Worm (Caenorhabditis elegans) whole organism, late embryonic: ENCODE results near the gene T25B9.2.

Source experiments
- ceh-18 ChIP-seq: sonication (generic microtip); optimal IDR thresholded peaks from 2 replicates; lab custom pipeline; 2016; ENCODE audit warnings: missing genetic modification characterization, missing compliant biosample characterization
- odd-2 ChIP-seq: sonication (generic microtip); optimal IDR thresholded peaks from 2 replicates; lab custom pipeline; 2017; ENCODE audit warnings: antibody characterized with exemption, mild to moderate bottlenecking, missing genetic modification characterization, missing compliant biosample characterization

DNA sequence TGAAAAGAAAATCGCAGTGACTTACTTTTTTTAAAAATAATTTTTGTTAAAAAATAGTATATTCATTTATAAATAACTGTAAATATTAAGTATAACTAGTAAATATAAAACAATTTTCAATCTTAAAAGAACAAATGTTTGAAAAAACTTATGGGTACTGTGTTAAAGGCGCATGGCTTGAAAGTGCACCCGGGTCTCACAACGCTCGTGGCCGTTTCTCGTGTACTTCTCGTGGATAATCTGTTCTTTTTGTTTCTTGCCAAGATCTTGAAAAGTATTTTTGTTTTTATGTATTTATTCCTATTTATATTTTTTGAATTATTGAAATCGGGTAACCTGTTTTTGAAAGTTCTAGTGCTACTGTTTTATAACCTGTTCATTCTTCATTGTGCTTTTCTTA lies 14.4 kb upstream of the T25B9.2 start:
- TF ChIP-seq odd-2 (tag; lab: Kevin White, UChicago) (no peak), ceh-18 (tag; lab: Kevin White, UChicago) (no peak)
